Worm (Caenorhabditis elegans) whole organism, L4/young adult: Measurements from ENCODE around the gene tsp-1.

ENCODE experiments used
- W03F9.2 ChIP-seq: fragments of 150-350 bp; optimal IDR thresholded peaks from 2 replicates; lab custom pipeline; 2014; ENCODE audit warnings: missing biosample characterization, missing genetic modification characterization
- dao-5 ChIP-seq: sonication (generic microtip); optimal IDR thresholded peaks from 2 replicates; lab custom pipeline; 2016; ENCODE audit warnings: missing genotype, missing genetic modification characterization, moderate library complexity, missing compliant biosample characterization

DNA sequence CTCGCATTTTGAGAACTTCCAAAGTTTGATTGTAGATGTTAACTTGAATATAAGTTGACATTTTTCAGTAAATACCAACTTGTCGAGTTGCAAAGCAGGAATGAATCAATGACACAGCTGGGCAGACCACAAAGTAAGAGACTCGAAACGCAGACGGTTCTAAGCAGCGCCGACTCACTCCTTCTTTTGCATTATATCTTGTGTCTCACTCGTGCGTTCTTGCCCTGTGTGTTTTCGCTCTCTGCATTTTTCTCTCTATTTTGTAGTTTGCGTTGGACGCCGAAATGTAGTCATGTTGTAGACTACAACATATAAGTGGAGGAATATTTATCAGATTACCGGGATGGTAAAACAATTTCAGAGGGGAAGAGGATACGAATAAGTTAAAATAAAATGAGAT lies 3.6 kb upstream of the tsp-1 start, which contains the start of gene C02F5.12:
- TF ChIP-seq W03F9.2 (tag; lab: Kevin White, UChicago) (no peak), dao-5 (tag; lab: Kevin White, UChicago) (no peak)
